Worm (Caenorhabditis elegans): ENCODE data around the gene F39F10.4.

F39F10.4 gene

ce11 chrX:16928087-16928486 is 24.6 kb upstream of the F39F10.4 start (continued):
- TF ChIP-seq F49E8.2 (tag; optimal IDR thresholded peaks at IDR 0.05; ENCODE audit: insufficient read depth): no peak
- TF ChIP-seq dox-1 (GFP tag; IDR thresholded peaks at IDR 0.05): peak; percentile 70; the same call in 1 of the 2 replicates
- no peak for TF ChIP-seq nfya-1 (tag; optimal IDR thresholded peaks at IDR 0.05; ENCODE audit: borderline replicate concordance, insufficient read depth)
- no peak for TF ChIP-seq tlf-1 (GFP tag; optimal IDR thresholded peaks at IDR 0.05)
- TF ChIP-seq madf-6 (GFP tag; IDR thresholded peaks at IDR 0.05): peak; percentile 39; the same call in 1 of the 2 replicates
- no peak for TF ChIP-seq ceh-40 (GFP tag; IDR thresholded peaks at IDR 0.05)
- no peak for TF ChIP-seq C06A6.2 (GFP tag; conservative IDR thresholded peaks at IDR 0.05)
- TF ChIP-seq aptf-3 (GFP tag; IDR thresholded peaks at IDR 0.05): no peak
- TF ChIP-seq hlh-26 (GFP tag; conservative IDR thresholded peaks at IDR 0.05): no peak
- no peak for TF ChIP-seq Y67H2A.10 (GFP tag; conservative IDR thresholded peaks at IDR 0.05)
- no peak for TF ChIP-seq ztf-26 (tag; optimal IDR thresholded peaks at IDR 0.05)
- TF ChIP-seq hmg-1.2 (GFP tag; IDR thresholded peaks at IDR 0.05): peak; percentile 73
- TF ChIP-seq B0261.1 (tag; optimal IDR thresholded peaks at IDR 0.05): peak; percentile 79
- no peak for TF ChIP-seq attf-3 (GFP tag; conservative IDR thresholded peaks at IDR 0.05)
- no peak for TF ChIP-seq madf-10 (tag; optimal IDR thresholded peaks at IDR 0.05)
- no peak for TF ChIP-seq K11D2.4 (GFP tag; IDR thresholded peaks at IDR 0.05)
- TF ChIP-seq xnd-1 (tag; optimal IDR thresholded peaks at IDR 0.05): no peak
- TF ChIP-seq atf-7 (tag; optimal IDR thresholded peaks at IDR 0.05): peak; percentile 9
- TF ChIP-seq nhr-90 (tag; optimal IDR thresholded peaks at IDR 0.05): peak; percentile 68
- no peak for TF ChIP-seq madf-8 (GFP tag; conservative IDR thresholded peaks at IDR 0.05)
- TF ChIP-seq Y53F4B.3 (GFP tag; IDR thresholded peaks at IDR 0.05): no peak
- no peak for TF ChIP-seq F10E7.11 (tag; optimal IDR thresholded peaks at IDR 0.05)
- peak; percentile 32 for TF ChIP-seq mes-4 (tag; optimal IDR thresholded peaks at IDR 0.05)
- TF ChIP-seq lsy-27 (tag; optimal IDR thresholded peaks at IDR 0.05; ENCODE audit: borderline replicate concordance, insufficient read depth): no peak
- TF ChIP-seq ceh-79 (tag; optimal IDR thresholded peaks at IDR 0.05): no peak
- no peak for TF ChIP-seq egl-44 (GFP tag; IDR thresholded peaks at IDR 0.05)
- no peak for TF ChIP-seq pha-4 (tag; optimal IDR thresholded peaks at IDR 0.05)
- TF ChIP-seq lsl-1 (GFP tag; optimal IDR thresholded peaks at IDR 0.05): no peak
- TF ChIP-seq B0336.3 (GFP tag; IDR thresholded peaks at IDR 0.05): no peak
- TF ChIP-seq T07F8.4 (tag; optimal IDR thresholded peaks at IDR 0.05): peak; percentile 33
- no peak for TF ChIP-seq nhr-120 (GFP tag; IDR thresholded peaks at IDR 0.05)
- 0 out of 2 replicates have a peak, but pooled peaks have one; percentile 65 for TF ChIP-seq ztf-28 (GFP tag; IDR thresholded peaks at IDR 0.05)
- TF ChIP-seq athp-1 (tag; optimal IDR thresholded peaks at IDR 0.05): peak; percentile 51
- no peak for TF ChIP-seq gei-17 (GFP tag; optimal IDR thresholded peaks at IDR 0.05)
- TF ChIP-seq ama-1 (optimal IDR thresholded peaks at IDR 0.05): no peak
- no peak for TF ChIP-seq ama-1 (GFP tag; optimal IDR thresholded peaks at IDR 0.05)
- TF ChIP-seq ceh-91 (GFP tag; IDR thresholded peaks at IDR 0.05): no peak
- TF ChIP-seq snpc-4 (GFP tag; optimal IDR thresholded peaks at IDR 0.05): no peak
- peak in 3 of 4 experiments; percentile 40 to 76 (median 70) for TF ChIP-seq snpc-4 (tag; optimal IDR thresholded peaks at IDR 0.05)
- TF ChIP-seq pbrm-1 (GFP tag; IDR thresholded peaks at IDR 0.05): peak; percentile 82; the same call in 1 of the 2 replicates
- TF ChIP-seq cebp-2 (GFP tag; IDR thresholded peaks at IDR 0.05): no peak
- TF ChIP-seq ztf-22 (GFP tag; optimal IDR thresholded peaks at IDR 0.05): no peak
- no peak for TF ChIP-seq zfh-2 (GFP tag; conservative IDR thresholded peaks at IDR 0.05)
- peak; percentile 43 for TF ChIP-seq ZK185.1 (tag; optimal IDR thresholded peaks at IDR 0.05; ENCODE audit: poor library complexity, severe bottlenecking)
- TF ChIP-seq ccch-3 (GFP tag; optimal IDR thresholded peaks at IDR 0.05): no peak
- TF ChIP-seq lir-1 (GFP tag; conservative IDR thresholded peaks at IDR 0.05): 0 out of 2 replicates have a peak, but pooled peaks have one; percentile 28
- TF ChIP-seq ztf-3 (GFP tag; optimal IDR thresholded peaks at IDR 0.05): no peak
- no peak for TF ChIP-seq mel-28 (tag; optimal IDR thresholded peaks at IDR 0.05; ENCODE audit: borderline replicate concordance)
- peak; percentile 15 to 49 for TF ChIP-seq let-607 (tag; optimal IDR thresholded peaks at IDR 0.05)

Data from whole organism, young adult.